Fruit fly (Drosophila melanogaster) whole organism, embryonic: ENCODE measurements around the gene CG31103.

Source experiments
- Atf3 ChIP-seq: fragments of 200-800 bp; sonication (Bioruptor generic); optimal IDR thresholded peaks from 3 replicates; lab custom pipeline; 2016; ENCODE audit warnings: missing biosample characterization, missing genetic modification characterization
- CG10209 ChIP-seq: fragments of 200-800 bp; sonication (Bioruptor generic); optimal IDR thresholded peaks from 3 replicates; lab custom pipeline; 2017; ENCODE audit warnings: missing biosample characterization, mild to moderate bottlenecking, missing genetic modification characterization, missing genetic modification reagents
- CG10267 ChIP-seq: fragments of 200-800 bp; sonication (Bioruptor generic); optimal IDR thresholded peaks from 2 replicates; lab custom pipeline; 2018; ENCODE audit warnings: missing biosample characterization, mild to moderate bottlenecking, missing genetic modification characterization, moderate library complexity
- CG11504 ChIP-seq: fragments of 200-800 bp; sonication (Bioruptor generic); optimal IDR thresholded peaks from 3 replicates; lab custom pipeline; 2019; ENCODE audit warnings: missing biosample characterization, mild to moderate bottlenecking, missing genetic modification characterization, moderate library complexity
- CG12769 ChIP-seq: fragments of 200-800 bp; sonication (Bioruptor generic); optimal IDR thresholded peaks from 2 replicates; lab custom pipeline; 2019; ENCODE audit warnings: missing biosample characterization, mild to moderate bottlenecking, missing genetic modification characterization, moderate library complexity
- CG14441 ChIP-seq: fragments of 200-800 bp; sonication (Bioruptor generic); IDR thresholded peaks from 2 replicates; pipeline ENCODE4 v1.3.6; 2022; ENCODE audit warnings: missing biosample characterization, missing genetic modification characterization
- CG14965 ChIP-seq: fragments of 200-800 bp; sonication (Bioruptor generic); optimal IDR thresholded peaks from 2 replicates; lab custom pipeline; 2016; ENCODE audit warnings: missing biosample characterization, missing genetic modification characterization, borderline replicate concordance
- CG17829 ChIP-seq: fragments of 200-800 bp; optimal IDR thresholded peaks from 2 replicates; lab custom pipeline; 2019; ENCODE audit warnings: missing biosample characterization, mild to moderate bottlenecking, missing genetic modification characterization, moderate library complexity
- CG31441 ChIP-seq: fragments of 200-800 bp; sonication (Bioruptor generic); IDR thresholded peaks from 2 replicates; pipeline ENCODE4 v1.3.6; 2022; ENCODE audit warnings: missing biosample characterization, missing genetic modification characterization
- CG7963 ChIP-seq: fragments of 200-800 bp; sonication (Bioruptor generic); IDR thresholded peaks from 3 replicates; pipeline ENCODE4 v1.3.6; 2022; ENCODE audit warnings: missing biosample characterization, missing genetic modification characterization; ENCODE audit not compliant: partially characterized antibody
- CTCF ChIP-seq: fragments of 200-800 bp; sonication (Bioruptor generic); optimal IDR thresholded peaks from 2 replicates; lab custom pipeline; 2017; ENCODE audit warnings: missing biosample characterization, mild to moderate bottlenecking, missing genetic modification characterization, moderate library complexity
- D19B ChIP-seq: fragments of 200-800 bp; sonication (Bioruptor generic); optimal IDR thresholded peaks from 2 replicates; lab custom pipeline; 2017; ENCODE audit warnings: missing biosample characterization, mild to moderate bottlenecking, missing genetic modification characterization
- ERR ChIP-seq: fragments of 200-800 bp; sonication (Bioruptor generic); optimal IDR thresholded peaks from 2 replicates; lab custom pipeline; 2016; ENCODE audit warnings: missing biosample characterization, missing genetic modification characterization
- Fer1 ChIP-seq: fragments of 200-800 bp; sonication (Bioruptor generic); optimal IDR thresholded peaks from 2 replicates; lab custom pipeline; 2017; ENCODE audit warnings: missing biosample characterization, mild to moderate bottlenecking, missing genetic modification characterization
- H15 ChIP-seq: fragments of 200-800 bp; sonication (Bioruptor generic); IDR thresholded peaks from 3 replicates; pipeline ENCODE4 v1.3.6; 2022; ENCODE audit warnings: missing biosample characterization, missing genetic modification characterization
- MBD-R2 ChIP-seq: fragments of 200-800 bp; sonication (Bioruptor generic); IDR thresholded peaks from 2 replicates; pipeline ENCODE4 v1.3.6; 2022; ENCODE audit warnings: missing biosample characterization, missing genetic modification characterization
- Mad ChIP-seq: fragments of 200-800 bp; sonication (Bioruptor generic); optimal IDR thresholded peaks from 2 replicates; lab custom pipeline; 2016; ENCODE audit warnings: missing biosample characterization, missing genetic modification characterization
- Six4 ChIP-seq: fragments of 200-800 bp; sonication (Bioruptor generic); optimal IDR thresholded peaks from 2 replicates; lab custom pipeline; 2016; ENCODE audit warnings: missing biosample characterization, missing genetic modification characterization
- TFAM ChIP-seq: fragments of 200-800 bp; sonication (Bioruptor generic); optimal IDR thresholded peaks from 2 replicates; lab custom pipeline; 2017; ENCODE audit warnings: missing biosample characterization, missing genetic modification characterization, inconsistent platforms
- YL-1 ChIP-seq: fragments of 200-800 bp; sonication (Bioruptor generic); optimal IDR thresholded peaks from 3 replicates; lab custom pipeline; 2017; ENCODE audit warnings: missing biosample characterization, mild to moderate bottlenecking, missing genetic modification characterization
- ab ChIP-seq: fragments of 200-800 bp; sonication (Bioruptor generic); optimal IDR thresholded peaks from 2 replicates; lab custom pipeline; 2016; ENCODE audit warnings: missing biosample characterization, missing genetic modification characterization
- aop ChIP-seq: fragments of 200-800 bp; sonication (Bioruptor generic); IDR thresholded peaks from 2 replicates; pipeline ENCODE4 v1.3.6; 2022; ENCODE audit warnings: missing biosample characterization, missing genetic modification characterization
- ara ChIP-seq: fragments of 200-800 bp; sonication (Bioruptor generic); IDR thresholded peaks from 2 replicates; pipeline ENCODE4 v1.3.6; 2022; ENCODE audit warnings: missing biosample characterization, missing genetic modification characterization
- cato ChIP-seq: fragments of 200-800 bp; sonication (Bioruptor generic); optimal IDR thresholded peaks from 2 replicates; lab custom pipeline; 2016; ENCODE audit warnings: missing biosample characterization, missing genetic modification characterization, borderline replicate concordance
- caup ChIP-seq: fragments of 200-800 bp; sonication (Bioruptor generic); optimal IDR thresholded peaks from 3 replicates; lab custom pipeline; 2017; ENCODE audit warnings: missing biosample characterization, mild to moderate bottlenecking, missing genetic modification characterization, moderate library complexity; ENCODE audit not compliant: severe bottlenecking
- chinmo ChIP-seq: fragments of 200-800 bp; sonication (Bioruptor generic); IDR thresholded peaks from 4 replicates; pipeline ENCODE4 v1.3.6; 2022; ENCODE audit warnings: missing biosample characterization, missing genetic modification characterization; ENCODE audit not compliant: partially characterized antibody
- dan ChIP-seq: fragments of 200-800 bp; sonication (Bioruptor generic); IDR thresholded peaks from 2 replicates; pipeline ENCODE4 v1.3.6; 2022; ENCODE audit warnings: missing biosample characterization, missing genetic modification characterization
- dmrt11E ChIP-seq: fragments of 200-800 bp; sonication (Bioruptor generic); optimal IDR thresholded peaks from 3 replicates; lab custom pipeline; 2018; ENCODE audit warnings: missing biosample characterization, mild to moderate bottlenecking, missing genetic modification characterization, moderate library complexity
- emc ChIP-seq: fragments of 200-800 bp; sonication (Bioruptor generic); optimal IDR thresholded peaks from 2 replicates; lab custom pipeline; 2016; ENCODE audit warnings: missing biosample characterization, missing genetic modification characterization
- en ChIP-seq: fragments of 200-800 bp; sonication (Bioruptor generic); optimal IDR thresholded peaks from 2 replicates; lab custom pipeline; 2016; ENCODE audit warnings: missing biosample characterization, missing genetic modification characterization
- esg ChIP-seq: fragments of 200-800 bp; sonication (Bioruptor generic); conservative IDR thresholded peaks from 2 replicates; pipeline ENCODE4 v1.3.6; 2022; ENCODE audit warnings: missing biosample characterization, missing genetic modification characterization
- ftz-f1 ChIP-seq: fragments of 200-800 bp; sonication (Bioruptor generic); optimal IDR thresholded peaks from 2 replicates; lab custom pipeline; 2016; ENCODE audit warnings: missing biosample characterization, missing genetic modification characterization
- gce ChIP-seq: fragments of 200-800 bp; sonication (Bioruptor generic); IDR thresholded peaks from 3 replicates; pipeline ENCODE4 v1.3.6; 2022; ENCODE audit warnings: missing biosample characterization, missing genetic modification characterization
- gcm ChIP-seq: fragments of 200-800 bp; sonication (Bioruptor generic); optimal IDR thresholded peaks from 2 replicates; lab custom pipeline; 2019; ENCODE audit warnings: missing biosample characterization, mild to moderate bottlenecking, missing genetic modification characterization, moderate library complexity
- gro ChIP-seq: fragments of 200-800 bp; sonication (Bioruptor generic); optimal IDR thresholded peaks from 2 replicates; lab custom pipeline; 2016; ENCODE audit warnings: missing biosample characterization, missing genetic modification characterization
- hth ChIP-seq: fragments of >200 bp; optimal IDR thresholded peaks from 2 replicates; lab custom pipeline; 2017; ENCODE audit warnings: inconsistent platforms
- kah ChIP-seq: fragments of 200-800 bp; sonication (Bioruptor generic); optimal IDR thresholded peaks from 2 replicates; lab custom pipeline; 2018; ENCODE audit warnings: missing biosample characterization, mild to moderate bottlenecking, missing genetic modification characterization
- ken ChIP-seq: fragments of 200-800 bp; sonication (Bioruptor generic); IDR thresholded peaks from 3 replicates; pipeline ENCODE4 v1.3.6; 2022; ENCODE audit warnings: missing biosample characterization, missing genetic modification characterization
- lola ChIP-seq, 3 experiments: fragments of >200 bp in 2 of 3; fragments of 200-800 bp in 1 of 3; sonication (Bioruptor generic) in 1 of 3; optimal IDR thresholded peaks; 2 replicates each; lab custom pipeline; 2017 to 2019; ENCODE audit warnings: missing biosample characterization in 3 of 3, missing genetic modification characterization in 3 of 3, mild to moderate bottlenecking in 1 of 3, moderate library complexity in 1 of 3
- lov ChIP-seq, 2 experiments: fragments of 200-800 bp in 1 of 2; fragments of >200 bp in 1 of 2; sonication (Bioruptor generic) in 1 of 2; IDR thresholded peaks in 1 of 2; optimal IDR thresholded peaks in 1 of 2; 2 replicates in 1 of 2; 3 replicates in 1 of 2; pipeline versions ENCODE4 v1.3.6 to Lab custom; 2017 to 2022; ENCODE audit warnings: missing biosample characterization in 1 of 2, missing genetic modification characterization in 1 of 2
- peb ChIP-seq: fragments of 200-800 bp; sonication (Bioruptor generic); IDR thresholded peaks from 2 replicates; pipeline ENCODE4 v1.3.6; 2022; ENCODE audit warnings: missing biosample characterization, missing genetic modification characterization
- pita ChIP-seq: fragments of 200-800 bp; sonication (Bioruptor generic); optimal IDR thresholded peaks from 2 replicates; lab custom pipeline; 2017; ENCODE audit warnings: missing biosample characterization, mild to moderate bottlenecking, missing genetic modification characterization
- run ChIP-seq: fragments of 200-800 bp; sonication (Bioruptor generic); optimal IDR thresholded peaks from 3 replicates; lab custom pipeline; 2018; ENCODE audit warnings: missing biosample characterization, mild to moderate bottlenecking, missing genetic modification characterization
- sens-2 ChIP-seq: fragments of 200-800 bp; sonication (Bioruptor generic); IDR thresholded peaks from 2 replicates; pipeline ENCODE4 v1.3.6; 2022; ENCODE audit warnings: missing biosample characterization, missing genetic modification characterization
- stwl ChIP-seq: fragments of 200-800 bp; sonication (Bioruptor generic); optimal IDR thresholded peaks from 3 replicates; lab custom pipeline; 2018; ENCODE audit warnings: missing biosample characterization, mild to moderate bottlenecking, missing genetic modification characterization, moderate library complexity
- sug ChIP-seq: fragments of 200-800 bp; optimal IDR thresholded peaks from 2 replicates; lab custom pipeline; 2019; ENCODE audit warnings: missing biosample characterization, mild to moderate bottlenecking, missing genetic modification characterization, moderate library complexity
- trem ChIP-seq: fragments of 200-800 bp; optimal IDR thresholded peaks from 3 replicates; lab custom pipeline; 2019; ENCODE audit warnings: missing biosample characterization, mild to moderate bottlenecking, missing genetic modification characterization, moderate library complexity
- unc-4 ChIP-seq: fragments of 200-800 bp; sonication (Bioruptor generic); IDR thresholded peaks from 2 replicates; pipeline ENCODE4 v1.3.6; 2022; ENCODE audit warnings: missing biosample characterization, missing genetic modification characterization; ENCODE audit not compliant: partially characterized antibody

CG31103 gene

DNA sequence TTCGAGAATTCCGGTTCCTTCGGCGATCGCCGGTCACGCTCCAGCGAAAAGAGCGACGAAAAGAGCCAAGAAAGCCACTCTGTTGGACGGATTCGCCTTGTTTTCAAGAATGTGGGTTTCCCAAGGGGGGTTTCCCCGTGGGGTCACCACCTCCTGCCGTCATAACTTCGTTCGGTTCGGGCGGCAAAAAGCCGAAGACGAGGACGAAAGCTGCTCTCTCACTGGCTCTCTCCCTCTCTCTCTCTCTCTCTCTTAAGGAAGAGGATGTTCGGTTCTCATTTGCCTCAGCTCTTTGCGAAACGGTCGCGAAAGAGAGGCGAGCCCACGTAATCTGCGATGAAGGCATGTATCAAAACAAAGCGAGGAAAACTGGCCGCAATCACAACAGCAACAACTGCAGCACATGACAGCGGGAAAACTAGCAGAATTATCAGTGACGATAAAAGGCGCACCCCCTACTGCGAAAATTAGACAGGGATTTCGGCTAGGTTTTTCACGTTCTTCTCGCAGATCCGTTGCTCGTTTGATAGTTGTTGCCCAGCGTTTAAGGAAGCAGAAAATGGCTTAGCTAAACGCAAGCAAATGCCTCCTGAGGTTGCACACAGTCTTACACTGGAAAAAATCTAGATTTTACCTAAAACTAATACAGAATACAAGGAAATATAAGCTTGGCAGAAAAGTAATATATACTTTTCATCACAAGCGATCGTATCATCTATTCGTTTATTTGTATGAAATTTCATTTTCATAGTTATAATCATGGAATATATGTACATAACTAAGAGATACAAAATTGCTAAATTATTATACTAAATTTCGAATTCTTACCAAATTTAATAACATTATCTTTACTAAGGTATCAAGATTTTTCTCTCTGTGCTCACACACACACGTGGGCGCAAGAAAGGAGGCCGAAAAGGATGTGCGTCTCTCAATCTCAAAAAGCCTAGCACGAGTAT lies 35.4 kb upstream of the CG31103 start, which contains the start of gene dan (continued):
- TF ChIP-seq gcm, result no peak
- TF ChIP-seq Mad, result no peak
- no peak for TF ChIP-seq ftz-f1 (GFP tag; lab: Kevin White, UChicago)
- TF ChIP-seq lov (optimal IDR thresholded peaks at IDR 0.05; lab: Kevin White, UChicago), result no peak
- TF ChIP-seq lov (GFP tag; IDR thresholded peaks at IDR 0.05; lab: Robert Waterston, UW), result no peak
- TF ChIP-seq dan, result 0 out of 2 replicates have a peak, but pooled peaks have one; percentile 15
- peak; percentile 6 for TF ChIP-seq Fer1 (GFP tag; lab: Kevin White, UChicago)
- no peak for TF ChIP-seq ab
- TF ChIP-seq Atf3 (GFP tag; lab: Kevin White, UChicago), result no peak
- no peak for TF ChIP-seq CG14965 (GFP tag; lab: Kevin White, UChicago)
- no peak for TF ChIP-seq Six4 (GFP tag; lab: Kevin White, UChicago)
- no peak for TF ChIP-seq CTCF (GFP tag; lab: Kevin White, UChicago)
- no peak for TF ChIP-seq aop (GFP tag; lab: Robert Waterston, UW)
- no peak for TF ChIP-seq stwl
- TF ChIP-seq ERR (GFP tag; lab: Kevin White, UChicago), result no peak
- no peak for TF ChIP-seq YL-1 (GFP tag; lab: Kevin White, UChicago)
- TF ChIP-seq CG17829 (tag; lab: Kevin White, UChicago), result peak; percentile 60
- TF ChIP-seq sens-2, result no peak
- no peak for TF ChIP-seq TFAM (GFP tag; lab: Kevin White, UChicago)
- no peak for TF ChIP-seq CG14441 (GFP tag; lab: Robert Waterston, UW)
- no peak for TF ChIP-seq kah (GFP tag; lab: Kevin White, UChicago)
- peak; percentile 54 for TF ChIP-seq CG10267
- no peak for TF ChIP-seq unc-4
- TF ChIP-seq D19B (GFP tag; lab: Kevin White, UChicago), result no peak
- no peak for TF ChIP-seq MBD-R2
- 0 out of 2 replicates have a peak, but pooled peaks have one; percentile 26 for TF ChIP-seq esg (GFP tag; lab: Robert Waterston, UW)
- peak; percentile 30 for TF ChIP-seq trem (tag; lab: Kevin White, UChicago)
- no peak for TF ChIP-seq chinmo
- no peak for TF ChIP-seq run (tag; lab: Kevin White, UChicago)
- no peak for TF ChIP-seq emc (GFP tag; lab: Kevin White, UChicago)
- peak in 1 of 3 experiments; percentile 73 for TF ChIP-seq lola (GFP tag; optimal IDR thresholded peaks at IDR 0.05; lab: Kevin White, UChicago)
- TF ChIP-seq cato (GFP tag; lab: Kevin White, UChicago), result no peak
- no peak for TF ChIP-seq ken (GFP tag; lab: Robert Waterston, UW)
- TF ChIP-seq caup (GFP tag; lab: Kevin White, UChicago), result peak; percentile 18
- TF ChIP-seq H15 (GFP tag; lab: Robert Waterston, UW), result no peak
- peak; percentile 60; the same call in 1 of the 2 replicates for TF ChIP-seq CG31441 (GFP tag; lab: Robert Waterston, UW)
- no peak for TF ChIP-seq hth (lab: Kevin White, UChicago)
- TF ChIP-seq peb (GFP tag; lab: Robert Waterston, UW), result no peak
- TF ChIP-seq CG11504 (tag; lab: Kevin White, UChicago), result peak; percentile 64
- TF ChIP-seq CG12769 (tag; lab: Kevin White, UChicago), result no peak
- TF ChIP-seq pita (GFP tag; lab: Kevin White, UChicago), result no peak
- peak; percentile 75 for TF ChIP-seq dmrt11E (tag; lab: Kevin White, UChicago)
- TF ChIP-seq gro (GFP tag; lab: Kevin White, UChicago), result no peak
- TF ChIP-seq ara (GFP tag; lab: Robert Waterston, UW), result no peak
- TF ChIP-seq gce (GFP tag; lab: Robert Waterston, UW), result no peak
- TF ChIP-seq CG10209, result peak; percentile 47
- no peak for TF ChIP-seq en (GFP tag; lab: Kevin White, UChicago)
- no peak for TF ChIP-seq sug
- TF ChIP-seq CG7963 (GFP tag; lab: Robert Waterston, UW), result no peak
